Worm (Caenorhabditis elegans) whole organism, L3 larva: ENCODE results near the gene sru-35.

Experiments used
- ZK546.5 ChIP-seq: sonication (generic microtip); optimal IDR thresholded peaks from 2 replicates; lab custom pipeline; 2017; ENCODE audit warnings: missing biosample characterization, missing genetic modification characterization
- aly-2 ChIP-seq: fragments of 150-350 bp; optimal IDR thresholded peaks from 2 replicates; lab custom pipeline; 2014; ENCODE audit warnings: missing biosample characterization, missing genetic modification characterization
- ama-1 ChIP-seq: fragments of 150-350 bp; optimal IDR thresholded peaks from 2 replicates; lab custom pipeline; 2018
- ceh-82 ChIP-seq: fragments of 150-350 bp; optimal IDR thresholded peaks from 2 replicates; lab custom pipeline; 2014; ENCODE audit warnings: missing biosample characterization, missing genetic modification characterization
- daf-12 ChIP-seq: fragments of 150-350 bp; optimal IDR thresholded peaks from 2 replicates; lab custom pipeline; 2014; ENCODE audit warnings: missing biosample characterization, missing genetic modification reagents, missing genetic modification characterization
- hmg-11 ChIP-seq: sonication (generic microtip); optimal IDR thresholded peaks from 2 replicates; lab custom pipeline; 2016; ENCODE audit warnings: missing genetic modification characterization, missing compliant biosample characterization
- lin-39 ChIP-seq: fragments of 150-350 bp; optimal IDR thresholded peaks from 2 replicates; lab custom pipeline; 2018; ENCODE audit warnings: missing biosample characterization, missing genetic modification reagents, missing genetic modification characterization
- mml-1 ChIP-seq: fragments of 150-350 bp; sonication (generic microtip); optimal IDR thresholded peaks from 3 replicates; lab custom pipeline; 2014; ENCODE audit warnings: missing biosample characterization, missing genetic modification characterization
- nhr-237 ChIP-seq: fragments of 150-350 bp; optimal IDR thresholded peaks from 2 replicates; lab custom pipeline; 2014; ENCODE audit warnings: missing biosample characterization, missing genetic modification characterization
- nhr-25 ChIP-seq: sonication (generic microtip); optimal IDR thresholded peaks from 2 replicates; lab custom pipeline; 2017; ENCODE audit warnings: missing biosample characterization, missing genetic modification characterization
- snpc-4 ChIP-seq: fragments of 150-350 bp; optimal IDR thresholded peaks from 2 replicates; lab custom pipeline; 2014; ENCODE audit warnings: missing biosample characterization, missing genetic modification characterization
- unc-39 ChIP-seq: sonication (generic microtip); optimal IDR thresholded peaks from 4 replicates; lab custom pipeline; 2017; ENCODE audit warnings: missing biosample characterization, missing genetic modification characterization
- unc-62 ChIP-seq: fragments of 150-350 bp; sonication (generic microtip); optimal IDR thresholded peaks from 4 replicates; lab custom pipeline; 2014; ENCODE audit warnings: missing biosample characterization, missing genetic modification reagents, missing genetic modification characterization
- zag-1 ChIP-seq: fragments of 150-350 bp; optimal IDR thresholded peaks from 2 replicates; lab custom pipeline; 2014; ENCODE audit warnings: missing biosample characterization, missing genetic modification characterization

DNA sequence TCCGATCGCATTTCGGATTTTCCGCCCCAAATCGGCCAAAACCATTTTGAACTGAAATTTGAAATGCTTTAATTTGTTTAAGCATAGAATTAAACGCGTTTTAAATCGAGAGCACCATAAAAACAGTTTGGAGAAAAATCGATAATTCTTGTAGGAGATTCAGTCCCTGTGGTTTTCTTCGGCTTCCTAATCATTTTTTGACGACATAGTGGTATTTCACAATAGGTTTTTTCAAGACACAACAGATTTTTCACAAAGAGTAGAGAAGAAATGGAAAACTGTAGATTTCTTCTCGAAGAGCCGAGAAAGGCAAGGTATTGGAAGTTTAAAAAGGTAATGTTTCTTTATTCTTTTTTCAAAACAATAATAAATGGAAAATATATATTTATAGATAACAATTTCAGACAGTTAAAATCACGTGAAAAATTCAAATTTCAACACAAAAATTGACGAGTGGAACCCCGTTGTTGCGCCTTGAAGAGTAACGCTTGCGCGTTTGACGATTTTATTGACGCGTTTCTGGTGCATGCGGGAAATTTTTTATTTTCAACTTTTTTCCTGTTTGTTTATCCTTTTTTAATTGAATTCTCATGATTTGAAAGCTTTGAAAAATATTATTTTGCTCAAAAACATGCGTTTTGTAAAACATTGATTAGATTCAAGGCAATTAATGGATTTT, 46.3 kb downstream of the sru-35 start, which contains the start of gene F21D5.7:
- no peak for TF ChIP-seq ceh-82
- TF ChIP-seq nhr-25, result peak; percentile 37
- TF ChIP-seq unc-39 (tag; lab: Kevin White, UChicago), result no peak
- TF ChIP-seq aly-2, result no peak
- TF ChIP-seq nhr-237 (tag; lab: Kevin White, UChicago), result no peak
- TF ChIP-seq ama-1, result no peak
- no peak for TF ChIP-seq daf-12 (tag; lab: Kevin White, UChicago)
- TF ChIP-seq snpc-4 (tag; lab: Kevin White, UChicago), result peak; percentile 77
- TF ChIP-seq hmg-11, result peak; percentile 73
- TF ChIP-seq unc-62, result no peak
- TF ChIP-seq mml-1 (tag; lab: Kevin White, UChicago), result no peak
- TF ChIP-seq lin-39 (tag; lab: Kevin White, UChicago), result peak; percentile 34
- TF ChIP-seq ZK546.5 (tag; lab: Kevin White, UChicago), result no peak
- no peak for TF ChIP-seq zag-1 (tag; lab: Kevin White, UChicago)
